Worm (Caenorhabditis elegans): Measurements from ENCODE around the gene Y48A6C.4.

The Y48A6C.4 gene

DNA sequence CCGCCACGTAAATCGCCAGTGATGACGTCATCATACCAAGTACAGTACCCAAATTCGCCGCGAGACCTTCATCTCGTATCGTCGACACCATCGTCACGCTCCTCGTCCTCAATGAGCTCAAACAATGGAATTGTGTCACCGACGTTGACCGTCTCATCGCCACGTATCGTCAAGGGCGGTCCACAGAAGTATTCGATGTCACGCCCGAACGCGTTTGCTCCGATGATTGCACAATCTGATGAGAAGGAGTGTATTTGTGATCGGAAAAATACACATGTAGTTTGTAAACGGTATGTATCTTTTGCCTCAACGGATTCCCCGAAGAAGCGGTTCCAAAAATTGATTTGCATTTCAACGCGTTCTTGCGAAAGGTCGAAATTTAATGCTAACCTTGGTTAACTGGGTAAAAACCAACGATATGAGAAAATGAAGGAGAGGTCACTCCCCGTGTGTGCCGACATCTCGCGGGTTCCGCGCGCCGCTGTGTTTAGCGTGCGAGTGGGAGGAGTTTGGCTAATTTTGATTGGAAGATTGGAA, 29.4 kb upstream of the Y48A6C.4 start (continued):
- TF ChIP-seq R02D3.7 (tag; optimal IDR thresholded peaks at IDR 0.05), result no peak
- TF ChIP-seq unc-62 (GFP tag; optimal IDR thresholded peaks at IDR 0.05), result no peak
- no peak for TF ChIP-seq ztf-4 (tag; optimal IDR thresholded peaks at IDR 0.05)
- no peak for TF ChIP-seq skn-1 (tag; optimal IDR thresholded peaks at IDR 0.05)
- TF ChIP-seq sma-3 (GFP tag; optimal IDR thresholded peaks at IDR 0.05), result peak; percentile 65
- TF ChIP-seq ztf-11 (tag; optimal IDR thresholded peaks at IDR 0.05), result no peak
- TF ChIP-seq lin-13 (GFP tag; optimal IDR thresholded peaks at IDR 0.05), result peak; percentile 63
- TF ChIP-seq ztf-1 (GFP tag; conservative IDR thresholded peaks at IDR 0.05), result no peak
- TF ChIP-seq peb-1 (tag; optimal IDR thresholded peaks at IDR 0.05), result no peak

DNA sequence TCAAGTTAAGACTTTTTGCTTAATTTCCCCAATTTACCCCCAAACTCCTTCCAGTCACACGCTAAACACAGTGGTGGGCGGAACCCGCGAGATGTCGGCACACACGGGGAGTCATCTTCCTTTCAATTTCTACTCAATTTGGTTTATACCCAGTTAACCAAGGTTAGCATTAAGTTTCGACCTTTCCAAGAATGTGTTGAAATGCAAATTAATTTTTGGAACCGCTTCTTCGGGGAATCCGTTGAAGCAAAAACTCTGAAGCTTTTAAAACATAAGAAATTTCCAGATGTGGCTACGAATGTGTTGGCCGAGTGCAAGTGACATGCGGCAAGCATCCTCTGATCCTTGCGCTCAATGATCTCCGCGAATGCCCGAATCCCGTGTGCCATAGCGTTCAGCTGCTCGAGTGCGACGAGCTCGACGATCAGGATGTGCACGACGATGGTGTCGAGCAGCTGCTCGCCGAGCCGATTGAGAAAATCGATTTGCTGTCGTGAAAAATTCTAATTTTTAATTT, 28.7 kb upstream of the Y48A6C.4 start:
- TF ChIP-seq elt-3 (tag; optimal IDR thresholded peaks at IDR 0.05) (no peak), sma-9 (GFP tag; optimal IDR thresholded peaks at IDR 0.05) (peak; percentile 33), sma-9 (tag; optimal IDR thresholded peaks at IDR 0.05) (no peak), egl-27 (tag; optimal IDR thresholded peaks at IDR 0.05) (no peak), ama-1 (optimal IDR thresholded peaks at IDR 0.05) (peak; percentile 94), nhr-25 (tag; optimal IDR thresholded peaks at IDR 0.05) (peak; percentile 9), lin-13 (GFP tag; optimal IDR thresholded peaks at IDR 0.05) (peak; percentile 43), ceh-16 (tag; optimal IDR thresholded peaks at IDR 0.05) (peak; percentile 13), nhr-21 (tag; optimal IDR thresholded peaks at IDR 0.05) (peak; percentile 7), snpc-4 (tag; optimal IDR thresholded peaks at IDR 0.05) (peak; percentile 93)

DNA sequence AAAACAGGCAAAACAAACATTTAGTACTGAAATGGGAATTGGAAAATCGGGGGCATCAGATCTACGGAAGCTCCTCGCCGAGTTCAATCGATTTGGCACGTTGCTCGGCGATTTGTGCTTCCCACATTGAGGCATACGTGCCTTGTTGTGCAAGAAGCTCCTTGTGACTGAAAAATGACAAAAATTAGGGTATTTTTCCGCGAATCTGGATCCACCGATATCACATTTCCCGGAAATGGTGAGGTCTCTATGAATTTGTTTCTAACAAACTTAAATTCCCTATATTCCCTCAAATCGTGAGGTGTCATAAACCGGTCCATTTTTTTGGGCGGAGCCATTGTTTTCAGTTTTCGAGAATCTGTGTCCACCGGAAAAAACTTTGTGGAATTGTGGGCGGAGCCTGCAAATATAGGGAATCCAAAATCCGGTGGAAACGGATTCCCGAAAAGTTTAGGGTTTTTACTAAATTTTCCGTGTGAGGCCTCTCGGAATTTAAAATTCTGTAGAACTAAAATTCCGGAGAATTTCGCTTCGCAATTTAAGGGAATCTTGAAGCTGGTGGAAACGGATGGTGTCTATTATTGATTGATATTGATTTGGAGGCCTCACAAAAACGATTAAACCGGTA, 27.8 kb upstream of the Y48A6C.4 start:
- no peak for TF ChIP-seq ztf-4 (tag; optimal IDR thresholded peaks at IDR 0.05)
- peak; percentile 9 for TF ChIP-seq F13H6.1 (tag; optimal IDR thresholded peaks at IDR 0.05)
- no peak for TF ChIP-seq elt-1 (tag; optimal IDR thresholded peaks at IDR 0.05)
- TF ChIP-seq ztf-11 (tag; optimal IDR thresholded peaks at IDR 0.05), result no peak
- no peak for TF ChIP-seq crh-2 (tag; optimal IDR thresholded peaks at IDR 0.05)
- TF ChIP-seq nhr-6 (tag; optimal IDR thresholded peaks at IDR 0.05), result no peak
- TF ChIP-seq sma-3 (GFP tag; optimal IDR thresholded peaks at IDR 0.05), result peak; percentile 71
- TF ChIP-seq C34F6.9 (tag; optimal IDR thresholded peaks at IDR 0.05), result no peak
- peak in 1 of 2 experiments; percentile 31 for TF ChIP-seq lsy-2 (tag; optimal IDR thresholded peaks at IDR 0.05)
- 0 out of 2 replicates have a peak, but pooled peaks have one; percentile 77 for TF ChIP-seq ztf-1 (GFP tag; conservative IDR thresholded peaks at IDR 0.05)

DNA sequence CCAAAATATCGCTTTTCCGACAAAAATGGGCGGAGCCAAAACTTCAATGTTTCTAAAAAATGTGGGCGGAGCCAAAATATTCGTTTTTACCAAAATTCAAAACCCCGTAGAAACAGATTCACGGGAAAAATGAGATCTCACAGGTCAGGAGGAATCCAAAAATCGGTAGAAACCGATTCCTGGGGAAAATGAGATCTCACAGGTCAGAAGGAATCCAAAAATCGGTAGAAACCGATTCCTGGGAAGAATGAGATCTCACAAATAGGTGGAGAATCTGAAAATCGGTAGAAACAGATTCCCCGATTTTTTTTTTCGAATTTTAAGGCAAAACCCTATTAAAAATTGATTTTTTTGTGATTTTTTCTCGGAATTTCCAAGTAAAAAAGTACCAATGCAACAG, 26.1 kb upstream of the Y48A6C.4 start:
- TF ChIP-seq unc-55 (GFP tag; optimal IDR thresholded peaks at IDR 0.05) (peak; percentile 17), mab-5 (tag; optimal IDR thresholded peaks at IDR 0.05) (no peak), nhr-77 (tag; optimal IDR thresholded peaks at IDR 0.05) (no peak), unc-39 (tag; optimal IDR thresholded peaks at IDR 0.05) (no peak), lsy-2 (tag; optimal IDR thresholded peaks at IDR 0.05) (no peak), nhr-237 (tag; optimal IDR thresholded peaks at IDR 0.05) (no peak)

DNA sequence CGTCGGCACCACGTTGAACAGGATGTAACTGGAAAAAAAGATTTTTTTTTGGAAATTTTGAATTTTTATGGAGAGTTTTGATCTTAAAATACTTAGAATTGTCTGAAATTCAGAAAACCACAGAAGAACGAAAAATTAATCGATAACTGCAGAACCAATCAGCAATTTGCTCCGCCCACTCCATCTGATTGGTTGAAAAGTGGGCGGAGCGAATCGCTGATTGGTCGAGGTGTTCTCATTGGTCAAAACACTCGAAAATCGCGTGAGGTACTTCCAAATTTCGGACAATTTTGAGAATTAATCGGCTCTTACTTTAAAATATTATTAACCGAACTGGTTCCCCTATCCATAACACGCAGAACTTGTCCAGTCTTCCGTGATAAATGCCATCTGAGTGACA, 23.9 kb upstream of the Y48A6C.4 start:
- TF ChIP-seq unc-55 (GFP tag; optimal IDR thresholded peaks at IDR 0.05) (no peak), R02D3.7 (tag; optimal IDR thresholded peaks at IDR 0.05) (no peak), unc-39 (tag; optimal IDR thresholded peaks at IDR 0.05) (no peak), elt-1 (tag; optimal IDR thresholded peaks at IDR 0.05) (no peak), ztf-1 (GFP tag; conservative IDR thresholded peaks at IDR 0.05) (no peak), mab-5 (tag; optimal IDR thresholded peaks at IDR 0.05) (no peak), nhr-23 (tag; optimal IDR thresholded peaks at IDR 0.05) (no peak), skn-1 (tag; optimal IDR thresholded peaks at IDR 0.05) (no peak), ztf-11 (tag; optimal IDR thresholded peaks at IDR 0.05) (no peak), dmd-4 (tag; optimal IDR thresholded peaks at IDR 0.05) (no peak), Y55F3AM.14 (GFP tag; optimal IDR thresholded peaks at IDR 0.05) (no peak), nhr-12 (tag; optimal IDR thresholded peaks at IDR 0.05) (no peak), nhr-25 (tag; optimal IDR thresholded peaks at IDR 0.05) (no peak), fos-1 (tag; optimal IDR thresholded peaks at IDR 0.05) (no peak), nhr-77 (tag; optimal IDR thresholded peaks at IDR 0.05) (no peak), mbf-1 (tag; optimal IDR thresholded peaks at IDR 0.05) (no peak)

All from whole organism, L2 larva.